Fruit fly (Drosophila melanogaster) whole organism, embryonic: ENCODE data around the gene CG32847.

ENCODE experiments used
- Ada2b ChIP-seq: fragments of 200-800 bp; sonication (Bioruptor generic); IDR thresholded peaks from 2 replicates; pipeline ENCODE4 v1.3.6; 2022; ENCODE audit warnings: missing biosample characterization, missing genetic modification characterization
- Aef1 ChIP-seq: fragments of 200-800 bp; sonication (Bioruptor generic); IDR thresholded peaks from 3 replicates; pipeline ENCODE4 v1.3.6; 2022; ENCODE audit warnings: missing biosample characterization, missing genetic modification characterization
- Antp ChIP-seq: fragments of 200-800 bp; sonication (Bioruptor generic); optimal IDR thresholded peaks from 3 replicates; lab custom pipeline; 2016; ENCODE audit warnings: missing biosample characterization, missing genetic modification characterization
- B-H1 ChIP-seq: fragments of 200-800 bp; sonication (Bioruptor generic); IDR thresholded peaks from 3 replicates; pipeline ENCODE4 v1.3.6; 2022; ENCODE audit warnings: missing biosample characterization, missing genetic modification characterization
- BEAF-32 ChIP-seq: fragments of 200-800 bp; sonication (Bioruptor generic); optimal IDR thresholded peaks from 3 replicates; lab custom pipeline; 2017; ENCODE audit warnings: missing biosample characterization, missing genetic modification characterization, mild to moderate bottlenecking, moderate library complexity, missing genetic modification reagents
- CG10543 ChIP-seq: fragments of 200-800 bp; sonication (Bioruptor generic); optimal IDR thresholded peaks from 3 replicates; lab custom pipeline; 2017; ENCODE audit warnings: missing biosample characterization, mild to moderate bottlenecking, missing genetic modification characterization, moderate library complexity
- CG13123 ChIP-seq: fragments of 200-800 bp; sonication (Bioruptor generic); optimal IDR thresholded peaks from 2 replicates; lab custom pipeline; 2016; ENCODE audit warnings: missing biosample characterization, missing genetic modification characterization
- CG13296 ChIP-seq: fragments of 200-800 bp; sonication (Bioruptor generic); optimal IDR thresholded peaks from 3 replicates; lab custom pipeline; 2018; ENCODE audit warnings: missing biosample characterization, mild to moderate bottlenecking, missing genetic modification characterization
- CG13894 ChIP-seq: fragments of 200-800 bp; sonication (Bioruptor generic); optimal IDR thresholded peaks from 3 replicates; lab custom pipeline; 2018; ENCODE audit warnings: missing biosample characterization, mild to moderate bottlenecking, missing genetic modification characterization, moderate library complexity
- CG14860 ChIP-seq: fragments of 200-800 bp; sonication (Bioruptor generic); IDR thresholded peaks from 3 replicates; pipeline ENCODE4 v1.3.6; 2022; ENCODE audit warnings: missing biosample characterization, missing genetic modification characterization; ENCODE audit not compliant: partially characterized antibody
- CG1603 ChIP-seq: fragments of 200-800 bp; sonication (Bioruptor generic); optimal IDR thresholded peaks from 2 replicates; lab custom pipeline; 2019; ENCODE audit warnings: missing biosample characterization, mild to moderate bottlenecking, missing genetic modification characterization, moderate library complexity
- CG16813 ChIP-seq: fragments of 200-800 bp; sonication (Bioruptor generic); IDR thresholded peaks from 3 replicates; pipeline ENCODE4 v1.3.6; 2022; ENCODE audit warnings: missing biosample characterization, missing genetic modification characterization; ENCODE audit not compliant: partially characterized antibody
- CG1792 ChIP-seq: fragments of 200-800 bp; sonication (Bioruptor generic); optimal IDR thresholded peaks from 2 replicates; lab custom pipeline; 2016; ENCODE audit warnings: missing biosample characterization, missing genetic modification characterization
- CG18476 ChIP-seq: fragments of 200-800 bp; sonication (Bioruptor generic); optimal IDR thresholded peaks from 2 replicates; lab custom pipeline; 2016; ENCODE audit warnings: missing biosample characterization, mild to moderate bottlenecking, missing genetic modification characterization
- CG18599 ChIP-seq: fragments of 200-800 bp; sonication (Bioruptor generic); optimal IDR thresholded peaks from 3 replicates; lab custom pipeline; 2017; ENCODE audit warnings: missing biosample characterization, missing genetic modification characterization, mild to moderate bottlenecking, moderate library complexity, missing genetic modification reagents
- CG18764 ChIP-seq: fragments of 200-800 bp; sonication (Bioruptor generic); optimal IDR thresholded peaks from 3 replicates; lab custom pipeline; 2016; ENCODE audit warnings: missing biosample characterization, missing genetic modification characterization
- CG2120 ChIP-seq: fragments of 200-800 bp; sonication (Bioruptor generic); optimal IDR thresholded peaks from 3 replicates; lab custom pipeline; 2016; ENCODE audit warnings: missing biosample characterization, missing genetic modification characterization
- CG2875 ChIP-seq: fragments of 200-800 bp; sonication (Bioruptor generic); optimal IDR thresholded peaks from 2 replicates; lab custom pipeline; 2017; ENCODE audit warnings: missing biosample characterization, mild to moderate bottlenecking, missing genetic modification characterization, missing genetic modification reagents
- CG2889 ChIP-seq: fragments of 200-800 bp; sonication (Bioruptor generic); IDR thresholded peaks from 3 replicates; pipeline ENCODE4 v1.3.6; 2022; ENCODE audit warnings: missing biosample characterization, missing genetic modification characterization
- CG31224 ChIP-seq: fragments of 200-800 bp; sonication (Bioruptor generic); IDR thresholded peaks from 2 replicates; pipeline ENCODE4 v1.3.6; 2022; ENCODE audit warnings: missing biosample characterization, missing genetic modification characterization
- CG33557 ChIP-seq: fragments of 200-800 bp; sonication (Bioruptor generic); optimal IDR thresholded peaks from 2 replicates; lab custom pipeline; 2019; ENCODE audit warnings: missing biosample characterization, mild to moderate bottlenecking, missing genetic modification characterization, moderate library complexity
- CG4282 ChIP-seq: fragments of 200-800 bp; sonication (Bioruptor generic); optimal IDR thresholded peaks from 2 replicates; lab custom pipeline; 2016; ENCODE audit warnings: missing biosample characterization, missing genetic modification characterization
- CG6175 ChIP-seq: fragments of 200-800 bp; sonication (Bioruptor generic); IDR thresholded peaks from 3 replicates; pipeline ENCODE4 v1.3.6; 2022; ENCODE audit warnings: missing biosample characterization, missing genetic modification characterization
- CG6813 ChIP-seq: fragments of 200-800 bp; sonication (Bioruptor generic); optimal IDR thresholded peaks from 2 replicates; lab custom pipeline; 2017; ENCODE audit warnings: missing biosample characterization, missing genetic modification characterization, mild to moderate bottlenecking, moderate library complexity, missing genetic modification reagents
- CG9817 ChIP-seq: fragments of 200-800 bp; sonication (Bioruptor generic); optimal IDR thresholded peaks from 2 replicates; lab custom pipeline; 2018; ENCODE audit warnings: missing biosample characterization, mild to moderate bottlenecking, missing genetic modification characterization, moderate library complexity
- Camta ChIP-seq: fragments of 200-800 bp; sonication (Bioruptor generic); optimal IDR thresholded peaks from 2 replicates; lab custom pipeline; 2016; ENCODE audit warnings: missing biosample characterization, missing genetic modification characterization
- CkIIα-i1 ChIP-seq: fragments of 200-800 bp; sonication (Bioruptor generic); IDR thresholded peaks from 2 replicates; pipeline ENCODE4 v1.3.6; 2022; ENCODE audit warnings: missing biosample characterization, missing genetic modification characterization
- D19B ChIP-seq: fragments of 200-800 bp; sonication (Bioruptor generic); optimal IDR thresholded peaks from 2 replicates; lab custom pipeline; 2017; ENCODE audit warnings: missing biosample characterization, mild to moderate bottlenecking, missing genetic modification characterization
- HLH3B ChIP-seq: fragments of 200-800 bp; sonication (Bioruptor generic); IDR thresholded peaks from 2 replicates; pipeline ENCODE4 v1.3.6; 2022; ENCODE audit warnings: missing biosample characterization, missing genetic modification characterization
- Hey ChIP-seq: fragments of 200-800 bp; sonication (Bioruptor generic); optimal IDR thresholded peaks from 3 replicates; lab custom pipeline; 2018; ENCODE audit warnings: missing biosample characterization, mild to moderate bottlenecking, missing genetic modification characterization
- PHDP ChIP-seq: fragments of 200-800 bp; sonication (Bioruptor generic); optimal IDR thresholded peaks from 3 replicates; lab custom pipeline; 2018; ENCODE audit warnings: missing biosample characterization, mild to moderate bottlenecking, missing genetic modification characterization, moderate library complexity
- Scr ChIP-seq: fragments of 200-800 bp; sonication (Bioruptor generic); IDR thresholded peaks from 2 replicates; pipeline ENCODE4 v1.3.6; 2022; ENCODE audit warnings: missing biosample characterization, missing genetic modification characterization; ENCODE audit not compliant: partially characterized antibody
- Side ChIP-seq: fragments of 200-800 bp; sonication (Bioruptor generic); optimal IDR thresholded peaks from 2 replicates; lab custom pipeline; 2016; ENCODE audit warnings: missing biosample characterization, missing genetic modification characterization
- Taf1 ChIP-seq: fragments of 200-800 bp; sonication (Bioruptor generic); IDR thresholded peaks from 2 replicates; pipeline ENCODE4 v1.3.6; 2022; ENCODE audit warnings: missing biosample characterization, missing genetic modification characterization
- ac ChIP-seq: fragments of 200-800 bp; sonication (Bioruptor generic); optimal IDR thresholded peaks from 3 replicates; lab custom pipeline; 2017; ENCODE audit warnings: missing biosample characterization, mild to moderate bottlenecking, missing genetic modification characterization
- al ChIP-seq: fragments of 200-800 bp; sonication (Bioruptor generic); IDR thresholded peaks from 2 replicates; pipeline ENCODE4 v1.3.6; 2022; ENCODE audit warnings: missing biosample characterization, missing genetic modification characterization
- cg ChIP-seq: fragments of 200-800 bp; sonication (Bioruptor generic); optimal IDR thresholded peaks from 3 replicates; lab custom pipeline; 2019; ENCODE audit warnings: missing biosample characterization, mild to moderate bottlenecking, missing genetic modification characterization, moderate library complexity
- chinmo ChIP-seq: fragments of 200-800 bp; sonication (Bioruptor generic); IDR thresholded peaks from 4 replicates; pipeline ENCODE4 v1.3.6; 2022; ENCODE audit warnings: missing biosample characterization, missing genetic modification characterization; ENCODE audit not compliant: partially characterized antibody
- croc ChIP-seq: fragments of 200-800 bp; sonication (Bioruptor generic); conservative IDR thresholded peaks from 3 replicates; pipeline ENCODE4 v1.3.6; 2022; ENCODE audit warnings: missing biosample characterization, missing genetic modification characterization
- en ChIP-seq: fragments of 200-800 bp; sonication (Bioruptor generic); optimal IDR thresholded peaks from 2 replicates; lab custom pipeline; 2016; ENCODE audit warnings: missing biosample characterization, missing genetic modification characterization
- fd3F ChIP-seq: fragments of 200-800 bp; sonication (Bioruptor generic); optimal IDR thresholded peaks from 2 replicates; lab custom pipeline; 2018; ENCODE audit warnings: missing biosample characterization, mild to moderate bottlenecking, missing genetic modification characterization, moderate library complexity
- ftz-f1 ChIP-seq: fragments of 200-800 bp; sonication (Bioruptor generic); optimal IDR thresholded peaks from 2 replicates; lab custom pipeline; 2016; ENCODE audit warnings: missing biosample characterization, missing genetic modification characterization
- hbn ChIP-seq: fragments of 200-800 bp; sonication (Bioruptor generic); IDR thresholded peaks from 2 replicates; pipeline ENCODE4 v1.3.6; 2022; ENCODE audit warnings: missing biosample characterization, missing genetic modification characterization; ENCODE audit not compliant: partially characterized antibody
- hkb ChIP-seq, 2 experiments: fragments of 200-800 bp in 1 of 2; fragments of >200 bp in 1 of 2; sonication (Bioruptor generic) in 1 of 2; IDR thresholded peaks in 1 of 2; optimal IDR thresholded peaks in 1 of 2; 2 replicates each; pipeline versions ENCODE4 v1.3.6 to Lab custom; 2017 to 2022; ENCODE audit warnings: missing biosample characterization in 1 of 2, missing genetic modification characterization in 1 of 2
- oc ChIP-seq: fragments of 200-800 bp; sonication (Bioruptor generic); optimal IDR thresholded peaks from 2 replicates; lab custom pipeline; 2018; ENCODE audit warnings: missing biosample characterization, mild to moderate bottlenecking, missing genetic modification characterization, moderate library complexity
- prd ChIP-seq, 3 experiments: fragments of >200 bp in 2 of 3; fragments of 200-800 bp in 1 of 3; sonication (Bioruptor generic) in 1 of 3; optimal IDR thresholded peaks in 2 of 3; IDR thresholded peaks in 1 of 3; 2 replicates in 2 of 3; 3 replicates in 1 of 3; pipeline versions ENCODE4 v1.3.6 to Lab custom; 2017 to 2022; ENCODE audit warnings: missing biosample characterization in 1 of 3, missing genetic modification characterization in 1 of 3
- sna ChIP-seq: fragments of 200-800 bp; sonication (Bioruptor generic); IDR thresholded peaks from 2 replicates; pipeline ENCODE4 v1.3.6; 2022; ENCODE audit warnings: missing biosample characterization, missing genetic modification characterization; ENCODE audit not compliant: partially characterized antibody
- tll ChIP-seq, 2 experiments: fragments of 200-800 bp in 1 of 2; fragments of >200 bp in 1 of 2; sonication (Bioruptor generic) in 1 of 2; optimal IDR thresholded peaks; 2 replicates each; lab custom pipeline; 2017 to 2019; ENCODE audit warnings: missing biosample characterization in 2 of 2, missing genetic modification characterization in 2 of 2, mild to moderate bottlenecking in 1 of 2, moderate library complexity in 1 of 2

CG32847 gene

dm6 chr3L:15163414-15163813 is 42.0 kb downstream of the CG32847 start, which contains the start of gene CG7011 (continued):
- no peak for TF ChIP-seq CG1792 (GFP tag; lab: Kevin White, UChicago)
- TF ChIP-seq CG2120 (GFP tag; lab: Kevin White, UChicago) = no peak
- TF ChIP-seq CG31224 (GFP tag; lab: Robert Waterston, UW) = no peak
- TF ChIP-seq hkb (optimal IDR thresholded peaks at IDR 0.05; lab: Kevin White, UChicago) = no peak
- TF ChIP-seq hkb (GFP tag; IDR thresholded peaks at IDR 0.05; lab: Robert Waterston, UW) = no peak
- TF ChIP-seq CG18599 (GFP tag; lab: Kevin White, UChicago) = no peak
- no peak for TF ChIP-seq HLH3B
- no peak for TF ChIP-seq Hey
- peak; percentile 35; the same call in 1 of the 2 replicates for TF ChIP-seq hbn (GFP tag; lab: Robert Waterston, UW)
- TF ChIP-seq Scr (GFP tag; lab: Robert Waterston, UW) = peak; percentile 42
- TF ChIP-seq Camta (GFP tag; lab: Kevin White, UChicago) = no peak
- TF ChIP-seq en = no peak
- TF ChIP-seq D19B (GFP tag; lab: Kevin White, UChicago) = no peak
- no peak for TF ChIP-seq PHDP (tag; lab: Kevin White, UChicago)
- TF ChIP-seq cg (GFP tag; lab: Kevin White, UChicago) = no peak
- no peak for TF ChIP-seq al
- no peak for TF ChIP-seq CG2889 (GFP tag; lab: Robert Waterston, UW)
- no peak for TF ChIP-seq fd3F (GFP tag; lab: Kevin White, UChicago)
- TF ChIP-seq CkIIα-i1 (GFP tag; lab: Robert Waterston, UW) = no peak
- no peak for TF ChIP-seq CG6813 (GFP tag; lab: Kevin White, UChicago)
- TF ChIP-seq CG13123 = no peak
- TF ChIP-seq CG1603 (tag; lab: Kevin White, UChicago) = peak; percentile 30
- no peak for TF ChIP-seq CG9817 (tag; lab: Kevin White, UChicago)
- peak; percentile 31; the same call in 1 of the 3 replicates for TF ChIP-seq CG14860
- TF ChIP-seq chinmo (GFP tag; lab: Robert Waterston, UW) = no peak
- TF ChIP-seq tll (GFP tag; optimal IDR thresholded peaks at IDR 0.05; lab: Kevin White, UChicago) = no peak
- no peak for TF ChIP-seq CG2875 (GFP tag; lab: Kevin White, UChicago)
- TF ChIP-seq ftz-f1 (GFP tag; lab: Kevin White, UChicago) = no peak
- TF ChIP-seq CG16813 (GFP tag; lab: Robert Waterston, UW) = peak; percentile 61; the same call in 2 of the 3 replicates
- TF ChIP-seq Taf1 (GFP tag; lab: Robert Waterston, UW) = no peak
- no peak for TF ChIP-seq CG33557 (GFP tag; lab: Kevin White, UChicago)
- TF ChIP-seq B-H1 (GFP tag; lab: Robert Waterston, UW) = no peak
- TF ChIP-seq CG18764 = no peak
- TF ChIP-seq prd (optimal IDR thresholded peaks at IDR 0.05; lab: Kevin White, UChicago) = no peak
- TF ChIP-seq prd (GFP tag; IDR thresholded peaks at IDR 0.05; lab: Robert Waterston, UW) = no peak
- TF ChIP-seq CG18476 (GFP tag; lab: Kevin White, UChicago) = no peak
- TF ChIP-seq CG13296 (GFP tag; lab: Kevin White, UChicago) = no peak
- TF ChIP-seq Antp (GFP tag; lab: Kevin White, UChicago) = no peak
- TF ChIP-seq CG13894 = no peak
- no peak for TF ChIP-seq CG4282 (GFP tag; lab: Kevin White, UChicago)
- no peak for TF ChIP-seq Ada2b (GFP tag; lab: Robert Waterston, UW)
- TF ChIP-seq oc = no peak
- TF ChIP-seq croc (GFP tag; lab: Robert Waterston, UW) = no peak
- no peak for TF ChIP-seq CG6175 (GFP tag; lab: Robert Waterston, UW)
- peak; percentile 47 for TF ChIP-seq sna (GFP tag; lab: Robert Waterston, UW)
- TF ChIP-seq BEAF-32 (GFP tag; lab: Kevin White, UChicago) = peak; percentile 41
- no peak for TF ChIP-seq ac
- TF ChIP-seq Side (GFP tag; lab: Kevin White, UChicago) = no peak
- TF ChIP-seq CG10543 = no peak
- no peak for TF ChIP-seq Aef1 (GFP tag; lab: Robert Waterston, UW)
